Fruit fly (Drosophila melanogaster) whole organism, prepupa: ENCODE results near the gene Elba3.

Experiments used
- Blimp-1 ChIP-seq: fragments of 200-800 bp; sonication (Bioruptor generic); optimal IDR thresholded peaks from 3 replicates; lab custom pipeline; 2017; ENCODE audit warnings: missing biosample characterization, missing genetic modification characterization, mild to moderate bottlenecking, moderate library complexity, missing genetic modification reagents
- CG10631 ChIP-seq: fragments of 200-800 bp; sonication (Bioruptor generic); optimal IDR thresholded peaks from 2 replicates; lab custom pipeline; 2016; ENCODE audit warnings: missing biosample characterization, missing genetic modification characterization
- CG10669 ChIP-seq: fragments of 200-800 bp; sonication (Bioruptor generic); optimal IDR thresholded peaks from 3 replicates; lab custom pipeline; 2018; ENCODE audit warnings: missing biosample characterization, mild to moderate bottlenecking, missing genetic modification characterization, moderate library complexity
- CG11294 ChIP-seq: fragments of 200-800 bp; sonication (Bioruptor generic); IDR thresholded peaks from 2 replicates; pipeline ENCODE4 v1.3.6; 2022; ENCODE audit warnings: missing biosample characterization, missing genetic modification characterization
- CG11762 ChIP-seq: fragments of 200-800 bp; sonication (Bioruptor generic); optimal IDR thresholded peaks from 3 replicates; lab custom pipeline; 2016; ENCODE audit warnings: missing biosample characterization, missing genetic modification characterization; ENCODE audit not compliant: insufficient read depth
- CG11902 ChIP-seq: fragments of 200-800 bp; sonication (Bioruptor generic); optimal IDR thresholded peaks from 3 replicates; lab custom pipeline; 2016; ENCODE audit warnings: missing biosample characterization, missing genetic modification characterization
- CG1621 ChIP-seq: fragments of 200-800 bp; sonication (Bioruptor generic); optimal IDR thresholded peaks from 3 replicates; lab custom pipeline; 2018; ENCODE audit warnings: missing biosample characterization, mild to moderate bottlenecking, missing genetic modification characterization
- CG3032 ChIP-seq: fragments of 200-800 bp; optimal IDR thresholded peaks from 2 replicates; lab custom pipeline; 2019; ENCODE audit warnings: missing biosample characterization, mild to moderate bottlenecking, missing genetic modification characterization, moderate library complexity
- CG31627 ChIP-seq: fragments of 200-800 bp; sonication (Bioruptor generic); optimal IDR thresholded peaks from 3 replicates; lab custom pipeline; 2016; ENCODE audit warnings: missing biosample characterization, missing genetic modification characterization
- CG34406 ChIP-seq: fragments of 200-800 bp; sonication (Bioruptor generic); optimal IDR thresholded peaks from 3 replicates; lab custom pipeline; 2016; ENCODE audit warnings: missing biosample characterization, missing genetic modification characterization
- CG4318 ChIP-seq: fragments of 200-800 bp; sonication (Bioruptor generic); optimal IDR thresholded peaks from 3 replicates; lab custom pipeline; 2017; ENCODE audit warnings: missing biosample characterization, mild to moderate bottlenecking, missing genetic modification characterization
- CG6163 ChIP-seq: fragments of 200-800 bp; sonication (Bioruptor generic); IDR thresholded peaks from 3 replicates; pipeline ENCODE4 v1.3.6; 2022; ENCODE audit warnings: missing biosample characterization, missing genetic modification characterization
- CG6276 ChIP-seq: fragments of 200-800 bp; sonication (Bioruptor generic); optimal IDR thresholded peaks from 2 replicates; lab custom pipeline; 2017; ENCODE audit warnings: missing biosample characterization, mild to moderate bottlenecking, missing genetic modification characterization
- CG6808 ChIP-seq: fragments of 200-800 bp; sonication (Bioruptor generic); optimal IDR thresholded peaks from 3 replicates; lab custom pipeline; 2017; ENCODE audit warnings: missing biosample characterization, missing genetic modification characterization, mild to moderate bottlenecking, moderate library complexity, missing genetic modification reagents
- CG6854 ChIP-seq: fragments of 200-800 bp; sonication (Bioruptor generic); optimal IDR thresholded peaks from 2 replicates; lab custom pipeline; 2017; ENCODE audit warnings: missing biosample characterization, mild to moderate bottlenecking, missing genetic modification characterization
- CG8632 ChIP-seq: fragments of 200-800 bp; sonication (Bioruptor generic); optimal IDR thresholded peaks from 3 replicates; lab custom pipeline; 2016; ENCODE audit warnings: missing biosample characterization, missing genetic modification characterization
- Eip75B ChIP-seq: fragments of 200-800 bp; sonication (Bioruptor generic); optimal IDR thresholded peaks from 3 replicates; lab custom pipeline; 2016; ENCODE audit warnings: missing biosample characterization, missing genetic modification characterization
- Eip78C ChIP-seq: fragments of 200-800 bp; sonication (Bioruptor generic); peaks from one replicate; lab custom pipeline; 2016; ENCODE audit warnings: missing biosample characterization, missing genetic modification characterization
- Eip93F ChIP-seq: fragments of 200-800 bp; sonication (Bioruptor generic); optimal IDR thresholded peaks from 2 replicates; lab custom pipeline; 2016; ENCODE audit warnings: missing biosample characterization, mild to moderate bottlenecking, missing genetic modification characterization
- Ets21C ChIP-seq: fragments of 200-800 bp; sonication (Bioruptor generic); optimal IDR thresholded peaks from 3 replicates; lab custom pipeline; 2016; ENCODE audit warnings: missing biosample characterization, missing genetic modification characterization
- Hr39 ChIP-seq: fragments of 200-800 bp; sonication (Bioruptor generic); optimal IDR thresholded peaks from 2 replicates; lab custom pipeline; 2016; ENCODE audit warnings: missing biosample characterization, missing genetic modification characterization
- Hr4 ChIP-seq: fragments of 200-800 bp; sonication (Bioruptor generic); optimal IDR thresholded peaks from 3 replicates; lab custom pipeline; 2016; ENCODE audit warnings: missing biosample characterization, missing genetic modification characterization
- Met ChIP-seq: fragments of 200-800 bp; sonication (Bioruptor generic); optimal IDR thresholded peaks from 3 replicates; lab custom pipeline; 2016; ENCODE audit warnings: missing biosample characterization, missing genetic modification characterization
- Smox ChIP-seq: fragments of 200-800 bp; sonication (Bioruptor generic); optimal IDR thresholded peaks from 3 replicates; lab custom pipeline; 2016; ENCODE audit warnings: missing biosample characterization, missing genetic modification characterization
- Sox15 ChIP-seq: fragments of 200-800 bp; sonication (Bioruptor generic); optimal IDR thresholded peaks from 3 replicates; lab custom pipeline; 2016; ENCODE audit warnings: missing biosample characterization, missing genetic modification characterization
- achi ChIP-seq: fragments of 200-800 bp; sonication (Bioruptor generic); optimal IDR thresholded peaks from 3 replicates; lab custom pipeline; 2016; ENCODE audit warnings: missing biosample characterization, missing genetic modification characterization
- acj6 ChIP-seq: fragments of 200-800 bp; sonication (Bioruptor generic); optimal IDR thresholded peaks from 3 replicates; lab custom pipeline; 2016; ENCODE audit warnings: missing biosample characterization, missing genetic modification characterization
- dac ChIP-seq: fragments of 200-800 bp; sonication (Bioruptor generic); optimal IDR thresholded peaks from 2 replicates; lab custom pipeline; 2017; ENCODE audit warnings: missing biosample characterization, mild to moderate bottlenecking, missing genetic modification characterization
- dsx ChIP-seq: fragments of 200-800 bp; optimal IDR thresholded peaks from 3 replicates; lab custom pipeline; 2019; ENCODE audit warnings: missing biosample characterization, mild to moderate bottlenecking, missing genetic modification characterization, moderate library complexity; ENCODE audit not compliant: poor library complexity, severe bottlenecking
- esn ChIP-seq: fragments of 200-800 bp; sonication (Bioruptor generic); optimal IDR thresholded peaks from 2 replicates; lab custom pipeline; 2016; ENCODE audit warnings: missing biosample characterization, mild to moderate bottlenecking, missing genetic modification characterization, moderate library complexity
- fd85E ChIP-seq: fragments of 200-800 bp; sonication (Bioruptor generic); optimal IDR thresholded peaks from 3 replicates; lab custom pipeline; 2016; ENCODE audit warnings: missing biosample characterization, missing genetic modification characterization
- fkh ChIP-seq: fragments of 200-800 bp; sonication (Bioruptor generic); optimal IDR thresholded peaks from 3 replicates; lab custom pipeline; 2017; ENCODE audit warnings: missing biosample characterization, mild to moderate bottlenecking, missing genetic modification characterization, moderate library complexity
- ss ChIP-seq, 2 experiments: fragments of 200-800 bp; sonication (Bioruptor generic); optimal IDR thresholded peaks; 2 replicates in 1 of 2; 3 replicates in 1 of 2; lab custom pipeline; 2017 to 2018; ENCODE audit warnings: mild to moderate bottlenecking in 2 of 2, missing biosample characterization in 2 of 2, missing genetic modification characterization in 2 of 2, moderate library complexity in 1 of 2
- svp ChIP-seq: fragments of 200-800 bp; sonication (Bioruptor generic); peaks from one replicate; lab custom pipeline; 2016; ENCODE audit warnings: missing biosample characterization, missing genetic modification characterization
- topi ChIP-seq: fragments of 200-800 bp; sonication (Bioruptor generic); optimal IDR thresholded peaks from 3 replicates; lab custom pipeline; 2016; ENCODE audit warnings: missing biosample characterization, missing genetic modification characterization
- vri ChIP-seq: fragments of 200-800 bp; sonication (Bioruptor generic); optimal IDR thresholded peaks from 3 replicates; lab custom pipeline; 2016; ENCODE audit warnings: missing biosample characterization, mild to moderate bottlenecking, missing genetic modification characterization

Elba3 gene

dm6 chr2L:4687211-4687610 lies at the start of gene Elba3:
Gene Elba3 (plus strand): TSS chr2L:4687511.
- TF ChIP-seq Hr39 (GFP tag; lab: Kevin White, UChicago) (no peak), svp (no peak), topi (no peak), CG6276 (GFP tag; lab: Kevin White, UChicago) (no peak), CG31627 (GFP tag; lab: Kevin White, UChicago) (no peak), acj6 (no peak), dsx (GFP tag; lab: Kevin White, UChicago) (no peak), Sox15 (no peak), Eip78C (no peak), Hr4 (GFP tag; lab: Kevin White, UChicago) (no peak), CG11294 (GFP tag; lab: Robert Waterston, UW) (no peak), dac (no peak), CG1621 (tag; lab: Kevin White, UChicago) (no peak), CG6808 (GFP tag; lab: Kevin White, UChicago) (no peak), CG6854 (GFP tag; lab: Kevin White, UChicago) (no peak), CG11762 (GFP tag; lab: Kevin White, UChicago) (no peak), CG6163 (GFP tag; lab: Robert Waterston, UW) (no peak), vri (GFP tag; lab: Kevin White, UChicago) (no peak), Blimp-1 (GFP tag; lab: Kevin White, UChicago) (no peak)

dm6 chr2L:4640996-4641395 lies 46.3 kb upstream of the Elba3 start, which contains the start of gene BG642163:
Gene BG642163 (plus strand): TSS chr2L:4641296.
- TF ChIP-seq CG8632 (GFP tag; lab: Kevin White, UChicago) (no peak), Eip78C (peak; percentile 28), ss (GFP tag; optimal IDR thresholded peaks at IDR 0.05; lab: Kevin White, UChicago) (no peak), svp (peak; percentile 22)

- TF ChIP-seq acj6, result no peak
- TF ChIP-seq dac, result no peak
- no peak for TF ChIP-seq esn (GFP tag; lab: Kevin White, UChicago)
- no peak for TF ChIP-seq Smox
- TF ChIP-seq Eip93F (GFP tag; lab: Kevin White, UChicago), result no peak
- no peak for TF ChIP-seq CG31627 (GFP tag; lab: Kevin White, UChicago)
- TF ChIP-seq Ets21C (GFP tag; lab: Kevin White, UChicago), result no peak
- TF ChIP-seq CG10669 (GFP tag; lab: Kevin White, UChicago), result no peak
- TF ChIP-seq ss (GFP tag; optimal IDR thresholded peaks at IDR 0.05; lab: Kevin White, UChicago), result no peak
- no peak for TF ChIP-seq CG4318 (GFP tag; lab: Kevin White, UChicago)
- no peak for TF ChIP-seq CG11294 (GFP tag; lab: Robert Waterston, UW)
- TF ChIP-seq CG6808 (GFP tag; lab: Kevin White, UChicago), result no peak
- TF ChIP-seq CG6276 (GFP tag; lab: Kevin White, UChicago), result no peak
- no peak for TF ChIP-seq CG3032 (tag; lab: Kevin White, UChicago)
- TF ChIP-seq Hr4 (GFP tag; lab: Kevin White, UChicago), result no peak
- TF ChIP-seq Met (GFP tag; lab: Kevin White, UChicago), result no peak
- no peak for TF ChIP-seq CG10631 (GFP tag; lab: Kevin White, UChicago)
- TF ChIP-seq Eip75B (GFP tag; lab: Kevin White, UChicago), result no peak
- TF ChIP-seq Blimp-1 (GFP tag; lab: Kevin White, UChicago), result no peak
Measured at dm6 chr2L:4642672-4643071, 44.6 kb upstream of the Elba3 start, which contains the start of gene CG15635. Gene CG15635 (plus strand): TSS chr2L:4642972.

- TF ChIP-seq CG34406 (GFP tag; lab: Kevin White, UChicago), result no peak
- no peak for TF ChIP-seq CG11294 (GFP tag; lab: Robert Waterston, UW)
- TF ChIP-seq fkh (GFP tag; lab: Kevin White, UChicago), result no peak
- no peak for TF ChIP-seq CG1621 (tag; lab: Kevin White, UChicago)
- no peak for TF ChIP-seq Blimp-1 (GFP tag; lab: Kevin White, UChicago)
- no peak for TF ChIP-seq CG4318 (GFP tag; lab: Kevin White, UChicago)
- no peak for TF ChIP-seq CG3032 (tag; lab: Kevin White, UChicago)
- TF ChIP-seq fd85E, result no peak
- no peak for TF ChIP-seq Eip93F (GFP tag; lab: Kevin White, UChicago)
- TF ChIP-seq CG11902 (GFP tag; lab: Kevin White, UChicago), result no peak
- TF ChIP-seq achi (GFP tag; lab: Kevin White, UChicago), result no peak
- TF ChIP-seq Eip75B (GFP tag; lab: Kevin White, UChicago), result no peak
- TF ChIP-seq, all 60 proteins: peak for 0
Measured at dm6 chr2L:4646751-4647150, 40.6 kb upstream of the Elba3 start, which contains the start of gene CG43798. Gene CG43798 (plus strand): TSS chr2L:4647051.
